Fruit fly (Drosophila melanogaster) whole organism, prepupa: ENCODE results near the gene CG13689.

Experiments used
- CG34406 ChIP-seq: fragments of 200-800 bp; sonication (Bioruptor generic); optimal IDR thresholded peaks from 3 replicates; lab custom pipeline; 2016; ENCODE audit warnings: missing biosample characterization, missing genetic modification characterization
- CG3919 ChIP-seq: fragments of 200-800 bp; sonication (Bioruptor generic); optimal IDR thresholded peaks from 3 replicates; lab custom pipeline; 2016; ENCODE audit warnings: missing biosample characterization, missing genetic modification characterization
- CG6792 ChIP-seq: fragments of 200-800 bp; sonication (Bioruptor generic); optimal IDR thresholded peaks from 3 replicates; lab custom pipeline; 2016; ENCODE audit warnings: missing biosample characterization, missing genetic modification characterization
- CG6808 ChIP-seq: fragments of 200-800 bp; sonication (Bioruptor generic); optimal IDR thresholded peaks from 3 replicates; lab custom pipeline; 2017; ENCODE audit warnings: missing biosample characterization, missing genetic modification characterization, mild to moderate bottlenecking, moderate library complexity, missing genetic modification reagents
- CG6854 ChIP-seq: fragments of 200-800 bp; sonication (Bioruptor generic); optimal IDR thresholded peaks from 2 replicates; lab custom pipeline; 2017; ENCODE audit warnings: missing biosample characterization, mild to moderate bottlenecking, missing genetic modification characterization
- Eip75B ChIP-seq: fragments of 200-800 bp; sonication (Bioruptor generic); optimal IDR thresholded peaks from 3 replicates; lab custom pipeline; 2016; ENCODE audit warnings: missing biosample characterization, missing genetic modification characterization
- Ets21C ChIP-seq: fragments of 200-800 bp; sonication (Bioruptor generic); optimal IDR thresholded peaks from 3 replicates; lab custom pipeline; 2016; ENCODE audit warnings: missing biosample characterization, missing genetic modification characterization
- Gug ChIP-seq: fragments of 200-800 bp; sonication (Bioruptor generic); IDR thresholded peaks from 2 replicates; pipeline ENCODE4 v1.3.6; 2022; ENCODE audit warnings: missing biosample characterization, missing genetic modification characterization
- OdsH ChIP-seq: fragments of 200-800 bp; sonication (Bioruptor generic); optimal IDR thresholded peaks from 3 replicates; lab custom pipeline; 2016; ENCODE audit warnings: missing biosample characterization, missing genetic modification characterization
- cyc ChIP-seq: fragments of 200-800 bp; sonication (Bioruptor generic); optimal IDR thresholded peaks from 3 replicates; lab custom pipeline; 2016; ENCODE audit warnings: missing biosample characterization, missing genetic modification characterization
- eg ChIP-seq: fragments of 200-800 bp; sonication (Bioruptor generic); IDR thresholded peaks from 3 replicates; pipeline ENCODE4 v1.3.6; 2022; ENCODE audit warnings: missing biosample characterization, missing genetic modification characterization
- net ChIP-seq: fragments of 200-800 bp; sonication (Bioruptor generic); optimal IDR thresholded peaks from 3 replicates; lab custom pipeline; 2016; ENCODE audit warnings: missing biosample characterization, missing genetic modification characterization
- topi ChIP-seq: fragments of 200-800 bp; sonication (Bioruptor generic); optimal IDR thresholded peaks from 3 replicates; lab custom pipeline; 2016; ENCODE audit warnings: missing biosample characterization, missing genetic modification characterization

DNA sequence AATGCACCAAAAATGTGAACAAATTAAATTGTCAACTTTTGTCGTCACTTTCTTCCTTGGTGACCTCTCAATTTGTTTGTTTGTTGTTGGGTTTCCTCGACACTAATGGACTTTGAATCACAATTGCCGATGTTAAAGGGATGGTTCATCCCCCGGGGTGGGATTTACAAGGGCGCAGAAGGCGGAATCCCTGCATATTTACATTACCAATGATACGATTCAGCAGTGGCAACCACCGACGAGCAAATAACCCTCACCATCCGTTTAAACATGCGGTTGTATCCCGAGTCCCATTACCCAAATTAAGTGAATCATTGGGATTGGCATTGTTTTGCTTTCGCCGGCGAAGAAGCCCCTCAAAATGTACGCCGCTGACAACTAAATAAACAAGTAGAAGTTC is 11.1 kb upstream of the CG13689 start:
- TF ChIP-seq net (GFP tag; lab: Kevin White, UChicago) = no peak
- no peak for TF ChIP-seq Ets21C (GFP tag; lab: Kevin White, UChicago)
- TF ChIP-seq cyc (GFP tag; lab: Kevin White, UChicago) = no peak
- no peak for TF ChIP-seq OdsH
- TF ChIP-seq CG34406 (GFP tag; lab: Kevin White, UChicago) = no peak
- TF ChIP-seq Gug (GFP tag; lab: Robert Waterston, UW) = no peak
- no peak for TF ChIP-seq CG6854
- no peak for TF ChIP-seq eg (GFP tag; lab: Robert Waterston, UW)
- TF ChIP-seq CG3919 (GFP tag; lab: Kevin White, UChicago) = no peak
- no peak for TF ChIP-seq CG6792 (GFP tag; lab: Kevin White, UChicago)
- no peak for TF ChIP-seq Eip75B
- no peak for TF ChIP-seq topi (GFP tag; lab: Kevin White, UChicago)
- no peak for TF ChIP-seq CG6808
